Worm (Caenorhabditis elegans) whole organism, mixed stage, embryonic: Measurements from ENCODE around the gene F52E1.14.
A peak's percentile ranks its signal among the peaks of the same experiment; 100 is the strongest.

Source experiments
- M03D4.4 ChIP-seq: sonication (generic microtip); optimal IDR thresholded peaks from 2 replicates; lab custom pipeline; 2017; ENCODE audit warnings: mild to moderate bottlenecking, missing genetic modification characterization, missing compliant biosample characterization
- bed-3 ChIP-seq: fragments of 200-800 bp; sonication (Bioruptor generic); optimal IDR thresholded peaks from 3 replicates; lab custom pipeline; 2018; ENCODE audit warnings: mild to moderate bottlenecking, missing genetic modification characterization, moderate library complexity, missing compliant biosample characterization
- blmp-1 ChIP-seq: fragments of 150-350 bp; optimal IDR thresholded peaks from 2 replicates; lab custom pipeline; 2014; ENCODE audit warnings: missing biosample characterization, missing genetic modification characterization
- ceh-43 ChIP-seq: fragments of 200-800 bp; sonication (Bioruptor generic); optimal IDR thresholded peaks from 2 replicates; lab custom pipeline; 2018; ENCODE audit warnings: mild to moderate bottlenecking, missing genetic modification characterization, moderate library complexity, missing compliant biosample characterization
- ceh-83 ChIP-seq: fragments of 200-800 bp; sonication (Bioruptor generic); optimal IDR thresholded peaks from 2 replicates; lab custom pipeline; 2018; ENCODE audit warnings: mild to moderate bottlenecking, missing genetic modification characterization, missing compliant biosample characterization
- ces-1 ChIP-seq: fragments of 150-350 bp; optimal IDR thresholded peaks from 2 replicates; lab custom pipeline; 2014; ENCODE audit warnings: missing biosample characterization, missing genetic modification reagents, missing genetic modification characterization
- cnd-1 ChIP-seq: fragments of 200-800 bp; sonication (Bioruptor generic); optimal IDR thresholded peaks from 2 replicates; lab custom pipeline; 2018; ENCODE audit warnings: mild to moderate bottlenecking, missing genetic modification characterization, missing compliant biosample characterization
- drap-1 ChIP-seq: fragments of 200-800 bp; sonication (Bioruptor generic); optimal IDR thresholded peaks from 3 replicates; lab custom pipeline; 2018; ENCODE audit warnings: mild to moderate bottlenecking, missing genetic modification characterization, missing compliant biosample characterization
- elt-1 ChIP-seq: sonication (generic microtip); optimal IDR thresholded peaks from 2 replicates; lab custom pipeline; 2017; ENCODE audit warnings: missing genetic modification characterization, mild to moderate bottlenecking, missing compliant biosample characterization, antibody characterized with exemption, moderate library complexity, borderline replicate concordance; ENCODE audit not compliant: insufficient read depth
- flh-1 ChIP-seq: fragments of 200-800 bp; sonication (Bioruptor generic); optimal IDR thresholded peaks from 2 replicates; lab custom pipeline; 2018; ENCODE audit warnings: mild to moderate bottlenecking, missing genetic modification characterization, moderate library complexity, missing compliant biosample characterization
- hlh-1 ChIP-seq: fragments of 150-350 bp; optimal IDR thresholded peaks from 2 replicates; lab custom pipeline; 2014; ENCODE audit warnings: missing biosample characterization, missing genetic modification reagents, missing genetic modification characterization
- lin-13 ChIP-seq: fragments of 150-350 bp; optimal IDR thresholded peaks from 2 replicates; lab custom pipeline; 2014; ENCODE audit warnings: missing biosample characterization, missing genetic modification characterization
- lin-32 ChIP-seq: fragments of 200-800 bp; sonication (Bioruptor generic); optimal IDR thresholded peaks from 2 replicates; lab custom pipeline; 2018; ENCODE audit warnings: mild to moderate bottlenecking, missing genetic modification characterization, missing compliant biosample characterization
- mab-5 ChIP-seq: fragments of 150-350 bp; optimal IDR thresholded peaks from 2 replicates; lab custom pipeline; 2014; ENCODE audit warnings: missing biosample characterization, missing genetic modification characterization
- mep-1 ChIP-seq: fragments of 150-350 bp; optimal IDR thresholded peaks from 2 replicates; lab custom pipeline; 2017; ENCODE audit warnings: missing biosample characterization, missing genetic modification reagents, missing genetic modification characterization, inconsistent platforms
- mls-2 ChIP-seq: sonication (generic microtip); optimal IDR thresholded peaks from 2 replicates; lab custom pipeline; 2016; ENCODE audit warnings: mild to moderate bottlenecking, missing genetic modification characterization, moderate library complexity, missing compliant biosample characterization
- nhr-12 ChIP-seq: fragments of 150-350 bp; optimal IDR thresholded peaks from 2 replicates; lab custom pipeline; 2014; ENCODE audit warnings: missing biosample characterization, missing genetic modification characterization
- nhr-2 ChIP-seq: fragments of 150-350 bp; optimal IDR thresholded peaks from 2 replicates; lab custom pipeline; 2014; ENCODE audit warnings: missing biosample characterization, missing genetic modification characterization
- nhr-237 ChIP-seq: fragments of 150-350 bp; optimal IDR thresholded peaks from 2 replicates; lab custom pipeline; 2014; ENCODE audit warnings: missing biosample characterization, missing genetic modification characterization
- nhr-28 ChIP-seq: fragments of 150-350 bp; optimal IDR thresholded peaks from 2 replicates; lab custom pipeline; 2014; ENCODE audit warnings: missing biosample characterization, missing genetic modification characterization
- pha-4 ChIP-seq: fragments of 150-350 bp; optimal IDR thresholded peaks from 2 replicates; lab custom pipeline; 2018; ENCODE audit warnings: missing biosample characterization, missing genetic modification reagents, missing genetic modification characterization
- sem-2 ChIP-seq: fragments of 200-800 bp; sonication (Bioruptor generic); optimal IDR thresholded peaks from 2 replicates; lab custom pipeline; 2018; ENCODE audit warnings: mild to moderate bottlenecking, missing genetic modification characterization, missing compliant biosample characterization
- snpc-4 ChIP-seq: fragments of 150-350 bp; optimal IDR thresholded peaks from 2 replicates; lab custom pipeline; 2014; ENCODE audit warnings: missing biosample characterization, missing genetic modification characterization
- sptf-1 ChIP-seq: sonication (generic microtip); optimal IDR thresholded peaks from 2 replicates; lab custom pipeline; 2017; ENCODE audit warnings: mild to moderate bottlenecking, missing genetic modification characterization, moderate library complexity, missing compliant biosample characterization
- unc-120 ChIP-seq: sonication (generic microtip); optimal IDR thresholded peaks from 2 replicates; lab custom pipeline; 2017; ENCODE audit warnings: missing genetic modification characterization, missing compliant biosample characterization; ENCODE audit not compliant: poor library complexity, severe bottlenecking
- unc-39 ChIP-seq: fragments of 150-350 bp; optimal IDR thresholded peaks from 2 replicates; lab custom pipeline; 2014; ENCODE audit warnings: missing biosample characterization, missing genetic modification characterization
- unc-62 ChIP-seq: fragments of 150-350 bp; optimal IDR thresholded peaks from 2 replicates; lab custom pipeline; 2014; ENCODE audit warnings: missing biosample characterization, missing genetic modification reagents, missing genetic modification characterization
- zip-8 ChIP-seq: fragments of 150-350 bp; optimal IDR thresholded peaks from 2 replicates; lab custom pipeline; 2014; ENCODE audit warnings: missing biosample characterization, missing genetic modification characterization

The F52E1.14 gene

DNA sequence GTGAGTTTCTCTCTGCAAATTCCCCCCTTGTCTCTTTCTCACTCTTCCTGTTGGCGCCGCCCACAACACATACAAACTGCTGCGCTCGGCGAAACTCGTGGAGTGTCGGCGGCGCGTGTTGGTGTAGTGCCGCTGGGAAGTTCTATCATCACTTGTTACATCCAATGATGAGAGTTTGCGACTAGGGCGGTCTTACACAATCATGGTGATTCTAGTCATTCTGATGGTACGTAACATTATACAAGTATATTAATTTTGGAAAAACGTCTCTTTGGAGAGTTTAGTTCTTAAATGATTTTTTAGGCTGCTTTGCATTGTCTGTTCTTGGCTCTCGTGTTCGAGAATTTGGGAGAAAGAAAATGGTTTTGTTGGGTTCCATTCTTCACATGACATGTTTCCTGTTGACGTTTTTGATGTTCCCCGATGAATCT, 34.7 kb upstream of the F52E1.14 start (continued):
- no peak for TF ChIP-seq mab-5
- no peak for TF ChIP-seq nhr-28 (tag; lab: Kevin White, UChicago)
- peak; percentile 40 for TF ChIP-seq pha-4 (tag; lab: Kevin White, UChicago)
- peak; percentile 26 for TF ChIP-seq sptf-1
- TF ChIP-seq unc-62 (GFP tag; lab: Kevin White, UChicago), result peak; percentile 35
- no peak for TF ChIP-seq unc-39 (tag; lab: Kevin White, UChicago)

DNA sequence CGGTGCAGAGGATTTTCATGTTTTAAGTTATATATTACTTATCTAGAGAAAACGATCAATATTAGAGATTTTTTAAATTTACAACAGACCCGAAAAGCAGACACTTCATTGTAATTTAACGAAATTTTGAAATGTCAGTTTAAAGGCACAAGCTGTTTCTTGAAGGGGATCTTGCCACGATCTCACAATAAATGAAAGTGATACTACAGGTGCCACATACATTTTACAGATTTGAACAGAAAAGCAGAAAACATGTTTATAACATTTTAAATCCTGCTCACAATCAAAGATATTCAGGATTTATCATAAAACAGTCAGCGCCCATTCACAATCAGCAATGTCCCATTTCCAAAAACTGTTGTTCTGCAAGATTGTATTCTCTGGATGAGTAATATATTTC, 33.8 kb upstream of the F52E1.14 start:
- TF ChIP-seq ceh-83 (GFP tag; lab: Kevin White, UChicago) (no peak), elt-1 (tag; lab: Kevin White, UChicago) (no peak), ceh-43 (no peak), sem-2 (GFP tag; lab: Kevin White, UChicago) (no peak)
- TF ChIP-seq, all 35 proteins: peak for 0

DNA sequence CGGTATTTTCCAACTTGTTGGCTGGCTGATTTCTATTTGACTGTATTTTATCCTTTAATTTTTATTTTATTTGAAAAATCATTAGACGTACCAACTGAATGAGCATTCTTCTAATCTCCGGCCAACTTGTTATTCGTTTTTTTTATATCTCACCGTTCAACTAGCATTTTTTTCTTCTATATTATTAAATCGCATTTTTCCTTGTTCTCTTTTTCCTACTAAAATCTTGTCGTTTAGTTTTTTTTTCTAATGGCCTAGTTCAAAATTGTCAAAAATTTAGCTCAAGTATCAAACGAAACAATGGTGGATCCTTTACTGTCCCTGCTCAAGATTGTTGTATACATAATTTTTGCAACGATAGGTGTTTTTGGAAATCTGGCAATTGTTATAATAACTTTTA, 32.4 kb upstream of the F52E1.14 start, which contains the start of gene srsx-22:
Gene srsx-22, plus strand, starts transcription at position 301 of the 400 bp plus-strand sequence.
- no peak for TF ChIP-seq mep-1
- TF ChIP-seq hlh-1 (tag; lab: Kevin White, UChicago), result no peak
- no peak for TF ChIP-seq lin-13 (tag; lab: Kevin White, UChicago)
- TF ChIP-seq cnd-1 (tag; lab: Kevin White, UChicago), result no peak
- TF ChIP-seq nhr-2 (tag; lab: Kevin White, UChicago), result no peak
- TF ChIP-seq ceh-83 (GFP tag; lab: Kevin White, UChicago), result no peak
- no peak for TF ChIP-seq mls-2 (tag; lab: Kevin White, UChicago)
- no peak for TF ChIP-seq nhr-12 (tag; lab: Kevin White, UChicago)
- TF ChIP-seq lin-32 (GFP tag; lab: Kevin White, UChicago), result no peak
- TF ChIP-seq snpc-4, result no peak
- TF ChIP-seq flh-1 (GFP tag; lab: Kevin White, UChicago), result no peak
- TF ChIP-seq mab-5, result no peak
- TF ChIP-seq unc-39 (tag; lab: Kevin White, UChicago), result no peak
- no peak for TF ChIP-seq ces-1
- TF ChIP-seq sem-2 (GFP tag; lab: Kevin White, UChicago), result no peak
- TF ChIP-seq M03D4.4 (tag; lab: Kevin White, UChicago), result no peak
- TF ChIP-seq bed-3 (GFP tag; lab: Kevin White, UChicago), result no peak
- no peak for TF ChIP-seq nhr-237
- no peak for TF ChIP-seq elt-1 (tag; lab: Kevin White, UChicago)
- TF ChIP-seq drap-1 (GFP tag; lab: Kevin White, UChicago), result no peak

DNA sequence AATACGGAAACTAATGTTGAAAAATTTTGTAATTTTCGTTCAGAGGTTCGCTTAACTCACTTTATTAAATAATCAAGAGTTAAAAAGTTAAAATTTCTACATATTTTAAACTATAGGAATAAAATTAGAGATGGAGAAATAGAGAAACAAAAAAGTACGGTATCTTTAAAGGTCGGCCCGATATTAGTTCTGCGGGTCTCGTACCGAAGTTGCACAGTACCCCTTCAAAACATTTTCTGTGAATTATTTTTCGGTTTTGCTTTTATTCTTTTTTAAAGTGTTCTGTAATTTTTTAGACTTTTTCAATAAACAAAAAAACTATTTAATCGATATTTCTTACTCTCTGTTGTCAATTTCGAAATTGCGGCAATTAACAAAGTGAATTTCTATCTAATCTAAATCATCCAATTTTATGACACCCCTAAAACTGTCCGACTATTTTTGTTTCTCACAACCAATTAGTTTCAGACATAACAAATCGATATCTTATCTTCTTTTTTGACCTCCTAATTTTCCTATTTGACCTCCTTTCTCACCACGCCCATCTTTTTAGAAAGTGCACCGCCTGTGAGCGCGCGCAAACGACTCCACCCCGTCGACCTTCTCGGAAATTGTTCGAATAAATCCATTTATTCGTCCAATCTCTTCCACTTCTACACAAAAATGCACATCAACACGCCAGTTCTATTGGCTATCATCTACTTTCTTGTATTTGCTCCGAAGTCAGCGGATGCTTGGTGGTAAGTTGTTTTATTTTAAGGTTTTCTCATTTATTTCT, 28.1 kb upstream of the F52E1.14 start, which contains the start of gene mom-2:
Gene mom-2, plus strand, starts transcription at position 554 of the 778 bp plus-strand sequence.
- no peak for TF ChIP-seq zip-8 (tag; lab: Kevin White, UChicago)
- no peak for TF ChIP-seq nhr-12 (tag; lab: Kevin White, UChicago)
- no peak for TF ChIP-seq blmp-1 (tag; lab: Kevin White, UChicago)
- TF ChIP-seq sem-2 (GFP tag; lab: Kevin White, UChicago), result no peak
- TF ChIP-seq cnd-1 (tag; lab: Kevin White, UChicago), result no peak
- TF ChIP-seq mab-5, result no peak
- no peak for TF ChIP-seq unc-120 (tag; lab: Kevin White, UChicago)

DNA sequence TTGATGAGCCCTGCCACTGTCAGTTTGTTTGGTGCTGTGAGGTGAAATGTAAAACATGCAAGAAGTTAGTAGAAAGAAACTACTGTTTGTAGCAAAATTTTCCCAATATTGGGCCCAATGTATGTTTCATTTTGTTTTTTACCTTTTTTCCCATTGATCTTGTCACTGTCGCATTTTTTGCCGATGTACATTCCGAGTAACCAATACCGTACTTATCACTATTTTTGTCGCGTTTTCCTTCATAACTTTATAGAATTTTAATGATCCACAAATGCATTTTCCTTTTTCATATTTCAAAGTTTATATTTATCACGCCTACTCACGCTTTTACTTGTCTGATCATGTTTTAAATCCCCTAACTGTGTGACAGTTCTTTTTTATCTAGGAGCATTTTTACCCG, 26.0 kb upstream of the F52E1.14 start:
- no peak for TF ChIP-seq drap-1 (GFP tag; lab: Kevin White, UChicago)
- no peak for TF ChIP-seq snpc-4
- TF ChIP-seq bed-3 (GFP tag; lab: Kevin White, UChicago), result no peak
- TF ChIP-seq ceh-83 (GFP tag; lab: Kevin White, UChicago), result no peak
- no peak for TF ChIP-seq unc-62 (GFP tag; lab: Kevin White, UChicago)
- TF ChIP-seq pha-4 (tag; lab: Kevin White, UChicago), result no peak
- TF ChIP-seq sem-2 (GFP tag; lab: Kevin White, UChicago), result no peak
- no peak for TF ChIP-seq blmp-1 (tag; lab: Kevin White, UChicago)
- TF ChIP-seq mls-2 (tag; lab: Kevin White, UChicago), result no peak
